Worm (Caenorhabditis elegans): ENCODE data around the gene clec-41.

The clec-41 gene

DNA sequence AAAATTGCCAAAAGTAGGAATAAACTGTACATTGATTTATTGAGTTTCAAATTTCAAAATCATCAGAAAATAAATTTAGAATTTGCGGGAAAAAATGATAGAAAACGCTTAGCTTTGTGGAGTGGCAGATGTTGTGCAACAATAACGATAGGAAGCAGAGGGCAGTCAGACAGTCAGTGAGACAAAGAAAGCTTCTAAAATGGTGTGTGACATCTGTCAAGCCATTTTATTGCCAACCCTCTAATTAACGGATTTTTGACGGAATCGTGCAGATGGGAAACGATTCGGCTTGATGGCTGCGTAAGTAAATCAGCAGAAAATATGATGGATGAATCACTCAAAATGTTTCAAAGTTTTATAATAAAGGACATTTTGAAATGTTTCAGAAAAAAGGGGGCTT is 17.8 kb downstream of the clec-41 start, which contains the start of gene max-1:
max-1 (minus strand) TSS at position 124 of the 400 bp plus-strand sequence.
- TF ChIP-seq F23B12.7 (tag; optimal IDR thresholded peaks at IDR 0.05; ENCODE audit: insufficient read depth) (no peak), fkh-3 (tag; optimal IDR thresholded peaks at IDR 0.05) (no peak), lin-54 (GFP tag; optimal IDR thresholded peaks at IDR 0.05) (no peak), lin-35 (GFP tag; optimal IDR thresholded peaks at IDR 0.05) (no peak), Y79H2A.3 (GFP tag; conservative IDR thresholded peaks at IDR 0.05) (no peak), lin-40 (tag; optimal IDR thresholded peaks at IDR 0.05) (no peak), lsy-27 (tag; optimal IDR thresholded peaks at IDR 0.05; ENCODE audit: borderline replicate concordance, insufficient read depth) (no peak), egrh-3 (GFP tag; IDR thresholded peaks at IDR 0.05) (no peak), tbx-9 (tag; optimal IDR thresholded peaks at IDR 0.05; ENCODE audit: borderline replicate concordance) (no peak), B0336.3 (GFP tag; IDR thresholded peaks at IDR 0.05) (0 out of 2 replicates have a peak, but pooled peaks have one; percentile 12), egl-18 (GFP tag; IDR thresholded peaks at IDR 0.05) (no peak), madf-3 (GFP tag; IDR thresholded peaks at IDR 0.05) (0 out of 2 replicates have a peak, but pooled peaks have one; percentile 63)

ce11 chrV:13116114-13116603 is 21.7 kb downstream of the clec-41 start, which contains the start of gene acly-2:
Gene acly-2 (plus strand): TSS chrV:13116488.
- no peak for TF ChIP-seq snpc-4 (GFP tag; optimal IDR thresholded peaks at IDR 0.05)
- peak in 1 of 4 experiments; percentile 27 for TF ChIP-seq snpc-4 (tag; optimal IDR thresholded peaks at IDR 0.05)
- TF ChIP-seq gei-17 (GFP tag; optimal IDR thresholded peaks at IDR 0.05) = no peak
- TF ChIP-seq Y79H2A.3 (GFP tag; conservative IDR thresholded peaks at IDR 0.05) = no peak
- no peak for TF ChIP-seq snpc-1.1 (tag; optimal IDR thresholded peaks at IDR 0.05; ENCODE audit: insufficient read depth)
- peak; percentile 59 for TF ChIP-seq madf-6 (GFP tag; IDR thresholded peaks at IDR 0.05)
- no peak for TF ChIP-seq F33H1.4 (GFP tag; IDR thresholded peaks at IDR 0.05)
- TF ChIP-seq K12H6.12 (tag; optimal IDR thresholded peaks at IDR 0.05) = no peak
- peak; percentile 54 for TF ChIP-seq efl-1 (GFP tag; optimal IDR thresholded peaks at IDR 0.05)
- TF ChIP-seq ztf-26 (tag; optimal IDR thresholded peaks at IDR 0.05) = no peak
- no peak for TF ChIP-seq attf-6 (GFP tag; IDR thresholded peaks at IDR 0.05)
- no peak for TF ChIP-seq B0035.1 (tag; optimal IDR thresholded peaks at IDR 0.05)
- TF ChIP-seq T26A5.8 (tag; optimal IDR thresholded peaks at IDR 0.05) = no peak
- no peak for TF ChIP-seq madf-10 (tag; optimal IDR thresholded peaks at IDR 0.05)
- TF ChIP-seq ceh-40 (GFP tag; IDR thresholded peaks at IDR 0.05) = no peak
- TF ChIP-seq ets-4 (GFP tag; optimal IDR thresholded peaks at IDR 0.05) = no peak
- TF ChIP-seq madf-8 (GFP tag; conservative IDR thresholded peaks at IDR 0.05) = peak; percentile 18; the same call in 1 of the 2 replicates
- no peak for TF ChIP-seq hlh-26 (GFP tag; conservative IDR thresholded peaks at IDR 0.05)
- TF ChIP-seq let-526 (GFP tag; IDR thresholded peaks at IDR 0.05) = no peak
- TF ChIP-seq lir-1 (GFP tag; conservative IDR thresholded peaks at IDR 0.05) = no peak
- TF ChIP-seq zim-3 (tag; optimal IDR thresholded peaks at IDR 0.05) = no peak
- no peak for TF ChIP-seq xnd-1 (tag; optimal IDR thresholded peaks at IDR 0.05)

DNA sequence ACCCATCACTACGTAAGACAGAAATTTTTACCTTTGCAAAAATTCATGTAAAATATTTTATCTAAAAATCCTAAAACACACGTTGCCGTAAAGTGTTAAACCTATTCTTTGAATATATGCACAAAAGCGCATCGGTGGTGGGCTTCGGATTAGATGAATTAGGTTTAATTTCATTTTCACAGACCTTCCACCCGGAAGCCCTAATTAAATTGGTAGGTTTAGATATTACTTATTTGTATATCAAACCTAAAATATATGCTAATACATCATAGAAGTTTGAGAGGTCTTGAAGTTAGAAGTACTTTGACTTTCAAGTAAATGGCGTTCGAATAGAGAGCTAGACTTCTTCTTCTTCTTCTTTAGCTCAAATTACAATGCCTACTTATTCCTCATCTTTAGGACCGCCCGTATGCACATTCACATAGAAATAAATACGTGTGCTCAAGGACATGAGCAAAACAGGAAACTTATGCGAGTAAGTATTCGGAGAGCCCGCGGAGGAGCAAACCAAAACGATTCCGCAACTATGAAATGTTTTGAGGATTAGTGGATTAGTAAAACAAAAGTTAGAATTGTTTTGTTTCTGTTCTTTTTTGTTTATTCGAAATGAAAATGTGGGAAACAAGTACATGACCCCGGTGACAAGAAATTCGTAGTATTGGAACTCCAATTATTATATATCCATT is 23.2 kb downstream of the clec-41 start:
- TF ChIP-seq athp-1 (tag; optimal IDR thresholded peaks at IDR 0.05) (no peak), ztf-22 (GFP tag; optimal IDR thresholded peaks at IDR 0.05) (no peak), madf-6 (GFP tag; IDR thresholded peaks at IDR 0.05) (no peak), rcor-1 (GFP tag; IDR thresholded peaks at IDR 0.05) (no peak), sdz-38 (tag; optimal IDR thresholded peaks at IDR 0.05) (no peak), B0019.2 (GFP tag; conservative IDR thresholded peaks at IDR 0.05) (no peak), ceh-58 (GFP tag; IDR thresholded peaks at IDR 0.05) (no peak)

Data from whole organism, young adult.